Worm (Caenorhabditis elegans) whole organism, L4 larva: ENCODE results near the gene R09E10.13.

Experiments used
- F10B5.3 ChIP-seq: sonication (generic microtip); optimal IDR thresholded peaks from 2 replicates; lab custom pipeline; 2016; ENCODE audit warnings: mild to moderate bottlenecking, missing genetic modification characterization, missing compliant biosample characterization
- F37D6.2 ChIP-seq: sonication (generic microtip); optimal IDR thresholded peaks from 2 replicates; lab custom pipeline; 2016; ENCODE audit warnings: mild to moderate bottlenecking, missing genetic modification characterization, missing compliant biosample characterization
- F49E8.2 ChIP-seq: sonication (generic microtip); optimal IDR thresholded peaks from 2 replicates; lab custom pipeline; 2016; ENCODE audit warnings: missing compliant biosample characterization, mild to moderate bottlenecking, missing genetic modification characterization, borderline replicate concordance
- T26A8.4 ChIP-seq: fragments of 200-800 bp; sonication (Bioruptor generic); IDR thresholded peaks from 2 replicates; pipeline ENCODE4 v1.3.6; 2022; ENCODE audit warnings: missing genetic modification characterization, missing compliant biosample characterization
- Y105C5A.15 ChIP-seq: fragments of 200-800 bp; sonication (Bioruptor generic); IDR thresholded peaks from 2 replicates; pipeline ENCODE4 v1.3.6; 2022; ENCODE audit warnings: missing genetic modification characterization, missing compliant biosample characterization
- Y75B8A.6 ChIP-seq: fragments of 200-800 bp; sonication (Bioruptor generic); IDR thresholded peaks from 2 replicates; pipeline ENCODE4 v1.3.6; 2022; ENCODE audit warnings: missing genetic modification reagents, missing genetic modification characterization, missing compliant biosample characterization
- ZK337.2 ChIP-seq: fragments of 200-800 bp; sonication (Bioruptor generic); IDR thresholded peaks from 2 replicates; pipeline ENCODE4 v1.3.6; 2022; ENCODE audit warnings: missing genetic modification reagents, missing genetic modification characterization, missing compliant biosample characterization
- ZK546.5 ChIP-seq, 2 experiments: sonication (generic microtip); optimal IDR thresholded peaks; 2 replicates each; lab custom pipeline; 2017; ENCODE audit warnings: missing biosample characterization in 2 of 2, missing genetic modification characterization in 2 of 2
- aha-1 ChIP-seq: fragments of 150-350 bp; peaks from one replicate; lab custom pipeline; 2014; ENCODE audit warnings: missing biosample characterization, missing genetic modification characterization
- arid-1 ChIP-seq: fragments of 200-800 bp; sonication (Bioruptor generic); conservative IDR thresholded peaks from 2 replicates; pipeline ENCODE4 v1.3.6; 2022; ENCODE audit warnings: missing genetic modification reagents, missing genetic modification characterization, missing compliant biosample characterization
- ceh-44 ChIP-seq: fragments of 200-800 bp; sonication (Bioruptor generic); IDR thresholded peaks from 2 replicates; pipeline ENCODE4 v1.3.6; 2022; ENCODE audit warnings: missing genetic modification reagents, missing genetic modification characterization, missing compliant biosample characterization
- ces-1 ChIP-seq: fragments of 150-350 bp; sonication (generic microtip); optimal IDR thresholded peaks from 4 replicates; lab custom pipeline; 2014; ENCODE audit warnings: missing biosample characterization, missing genetic modification reagents, missing genetic modification characterization
- ctbp-1 ChIP-seq: fragments of 200-800 bp; sonication (Bioruptor generic); IDR thresholded peaks from 2 replicates; pipeline ENCODE4 v1.3.6; 2022; ENCODE audit warnings: missing genetic modification reagents, missing genetic modification characterization, missing compliant biosample characterization
- daf-16 ChIP-seq, 3 experiments: sonication (generic microtip); optimal IDR thresholded peaks; 2 replicates each; lab custom pipeline; 2016 to 2017; ENCODE audit warnings: missing genetic modification characterization in 3 of 3, missing genetic modification reagents in 3 of 3, mild to moderate bottlenecking in 2 of 3, missing compliant biosample characterization in 2 of 3, missing biosample characterization in 1 of 3, moderate library complexity in 1 of 3
- dmd-6 ChIP-seq: fragments of 200-800 bp; sonication (Bioruptor generic); IDR thresholded peaks from 2 replicates; pipeline ENCODE4 v1.3.6; 2022; ENCODE audit warnings: missing genetic modification reagents, missing genetic modification characterization, missing compliant biosample characterization
- dve-1 ChIP-seq: sonication (generic microtip); optimal IDR thresholded peaks from 2 replicates; lab custom pipeline; 2017; ENCODE audit warnings: antibody characterized with exemption, mild to moderate bottlenecking, missing genetic modification characterization, missing compliant biosample characterization; ENCODE audit not compliant: insufficient read depth
- fkh-10 ChIP-seq: fragments of 150-350 bp; optimal IDR thresholded peaks from 2 replicates; lab custom pipeline; 2014; ENCODE audit warnings: missing biosample characterization, missing genetic modification reagents, missing genetic modification characterization
- gei-8 ChIP-seq: fragments of 200-800 bp; sonication (Bioruptor generic); optimal IDR thresholded peaks from 2 replicates; lab custom pipeline; 2018; ENCODE audit warnings: mild to moderate bottlenecking, missing genetic modification characterization, missing compliant biosample characterization
- hlh-30 ChIP-seq: sonication (generic microtip); optimal IDR thresholded peaks from 2 replicates; lab custom pipeline; 2017; ENCODE audit warnings: antibody characterized with exemption, mild to moderate bottlenecking, missing genetic modification characterization, missing compliant biosample characterization; ENCODE audit not compliant: insufficient read depth
- jun-1 ChIP-seq: fragments of 150-350 bp; optimal IDR thresholded peaks from 2 replicates; lab custom pipeline; 2014; ENCODE audit warnings: missing biosample characterization, missing genetic modification reagents, missing genetic modification characterization
- lin-13 ChIP-seq: fragments of 150-350 bp; optimal IDR thresholded peaks from 2 replicates; lab custom pipeline; 2014; ENCODE audit warnings: missing biosample characterization, missing genetic modification reagents, missing genetic modification characterization
- lir-3 ChIP-seq: sonication (generic microtip); optimal IDR thresholded peaks from 2 replicates; lab custom pipeline; 2016; ENCODE audit warnings: mild to moderate bottlenecking, missing genetic modification characterization, missing compliant biosample characterization
- madf-9 ChIP-seq: fragments of 200-800 bp; sonication (Bioruptor generic); conservative IDR thresholded peaks from 2 replicates; pipeline ENCODE4 v1.3.6; 2022; ENCODE audit warnings: missing genetic modification reagents, missing genetic modification characterization, missing compliant biosample characterization
- mdt-29 ChIP-seq: fragments of 200-800 bp; sonication (Bioruptor generic); IDR thresholded peaks from 2 replicates; pipeline ENCODE4 v1.3.6; 2022; ENCODE audit warnings: missing genetic modification reagents, missing genetic modification characterization, missing compliant biosample characterization
- mep-1 ChIP-seq: fragments of 150-350 bp; sonication (generic microtip); optimal IDR thresholded peaks from 3 replicates; lab custom pipeline; 2014; ENCODE audit warnings: missing biosample characterization, missing genetic modification characterization
- mxl-3 ChIP-seq: fragments of 200-800 bp; sonication (Bioruptor generic); optimal IDR thresholded peaks from 2 replicates; lab custom pipeline; 2018; ENCODE audit warnings: mild to moderate bottlenecking, missing genetic modification characterization, missing compliant biosample characterization
- nhr-10 ChIP-seq: fragments of 150-350 bp; optimal IDR thresholded peaks from 2 replicates; lab custom pipeline; 2014; ENCODE audit warnings: missing biosample characterization, missing genetic modification characterization
- nhr-111 ChIP-seq: fragments of 200-800 bp; sonication (Bioruptor generic); optimal IDR thresholded peaks from 2 replicates; lab custom pipeline; 2018; ENCODE audit warnings: mild to moderate bottlenecking, missing genetic modification characterization, missing compliant biosample characterization
- nhr-25 ChIP-seq: sonication (generic microtip); optimal IDR thresholded peaks from 2 replicates; lab custom pipeline; 2017; ENCODE audit warnings: missing genetic modification characterization, mild to moderate bottlenecking, missing compliant biosample characterization, antibody characterized with exemption, moderate library complexity, borderline replicate concordance; ENCODE audit not compliant: insufficient read depth
- nhr-48 ChIP-seq: sonication (generic microtip); optimal IDR thresholded peaks from 2 replicates; lab custom pipeline; 2016; ENCODE audit warnings: mild to moderate bottlenecking, missing genetic modification characterization, missing compliant biosample characterization
- nhr-6 ChIP-seq: fragments of 150-350 bp; optimal IDR thresholded peaks from 2 replicates; lab custom pipeline; 2014; ENCODE audit warnings: missing biosample characterization, missing genetic modification characterization
- nhr-76 ChIP-seq: fragments of 150-350 bp; optimal IDR thresholded peaks from 2 replicates; lab custom pipeline; 2014; ENCODE audit warnings: missing biosample characterization, missing genetic modification characterization
- nhr-77 ChIP-seq: fragments of 150-350 bp; optimal IDR thresholded peaks from 2 replicates; lab custom pipeline; 2014; ENCODE audit warnings: missing biosample characterization, missing genetic modification characterization
- pha-4 ChIP-seq, 2 experiments: fragments of 150-350 bp in 1 of 2; fragments of 200-800 bp in 1 of 2; sonication (Bioruptor generic) in 1 of 2; IDR thresholded peaks in 1 of 2; optimal IDR thresholded peaks in 1 of 2; 2 replicates each; pipeline versions ENCODE4 v1.3.6 to Lab custom; 2014 to 2022; ENCODE audit warnings: missing genetic modification characterization in 2 of 2, missing genetic modification reagents in 2 of 2, missing biosample characterization in 1 of 2, missing compliant biosample characterization in 1 of 2
- php-3 ChIP-seq: fragments of 200-800 bp; sonication (Bioruptor generic); IDR thresholded peaks from 2 replicates; pipeline ENCODE4 v1.3.6; 2022; ENCODE audit warnings: missing genetic modification reagents, missing genetic modification characterization, missing compliant biosample characterization
- pqm-1 ChIP-seq: sonication (generic microtip); optimal IDR thresholded peaks from 2 replicates; lab custom pipeline; 2017; ENCODE audit warnings: missing biosample characterization, missing genetic modification characterization
- skn-1 ChIP-seq: fragments of 150-350 bp; optimal IDR thresholded peaks from 2 replicates; lab custom pipeline; 2014; ENCODE audit warnings: missing biosample characterization, missing genetic modification characterization
- snpc-4 ChIP-seq: fragments of 150-350 bp; optimal IDR thresholded peaks from 2 replicates; lab custom pipeline; 2014; ENCODE audit warnings: missing biosample characterization, missing genetic modification characterization
- tra-1 ChIP-seq: fragments of 200-800 bp; sonication (Bioruptor generic); IDR thresholded peaks from 2 replicates; pipeline ENCODE4 v1.3.6; 2022; ENCODE audit warnings: missing genetic modification reagents, missing genetic modification characterization, missing compliant biosample characterization
- unc-62 ChIP-seq, 3 experiments: fragments of 150-350 bp in 1 of 3; sonication (generic microtip); optimal IDR thresholded peaks in 2 of 3; peaks in 1 of 3; 1 replicate in 1 of 3; 2 replicates in 2 of 3; lab custom pipeline; 2014 to 2017; ENCODE audit warnings: missing biosample characterization in 3 of 3, missing genetic modification characterization in 3 of 3, missing genetic modification reagents in 3 of 3, missing genotype in 1 of 3
- zfp-2 ChIP-seq: sonication (generic microtip); optimal IDR thresholded peaks from 2 replicates; lab custom pipeline; 2016; ENCODE audit warnings: mild to moderate bottlenecking, missing genetic modification characterization, missing compliant biosample characterization
- zfp-3 ChIP-seq: fragments of 200-800 bp; sonication (Bioruptor generic); conservative IDR thresholded peaks from 2 replicates; pipeline ENCODE4 v1.3.6; 2022; ENCODE audit warnings: missing genetic modification reagents, missing genetic modification characterization, missing compliant biosample characterization
- zip-11 ChIP-seq: fragments of 200-800 bp; sonication (Bioruptor generic); IDR thresholded peaks from 2 replicates; pipeline ENCODE4 v1.3.6; 2022; ENCODE audit warnings: missing genetic modification characterization, missing compliant biosample characterization

Gene R09E10.13

DNA sequence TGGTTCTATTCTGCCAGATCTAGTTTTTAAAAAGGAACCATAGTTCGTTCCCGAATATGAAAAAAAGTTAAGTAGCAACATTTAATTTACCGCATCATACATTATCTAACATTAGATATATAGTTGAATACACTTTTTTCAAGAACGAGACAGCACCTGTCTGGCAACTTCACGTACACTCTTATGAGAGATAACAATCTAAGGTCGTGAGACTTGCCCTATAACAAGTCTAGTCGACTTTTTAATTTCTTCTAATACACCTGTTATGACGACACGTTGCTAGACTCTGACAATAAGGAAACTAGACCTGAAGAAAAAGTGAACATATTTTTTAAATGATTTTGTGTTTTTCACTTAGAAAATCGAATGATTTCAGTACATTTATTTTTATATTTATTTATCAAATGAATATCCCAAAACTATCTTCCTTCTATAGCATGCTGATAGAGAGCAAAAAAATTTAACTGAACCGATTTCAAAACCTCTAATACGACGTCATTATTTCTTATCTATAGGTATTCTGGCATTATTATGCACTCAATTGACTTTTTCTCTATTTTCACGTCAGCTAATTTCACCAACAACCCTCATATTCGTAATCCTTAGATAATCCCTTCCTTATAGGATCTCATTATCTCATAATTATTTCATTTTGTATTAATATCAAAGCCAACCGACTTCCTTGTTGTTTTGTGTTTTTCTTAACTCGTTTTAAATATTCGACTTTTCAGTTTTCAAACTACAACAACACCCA lies 41.9 kb downstream of the R09E10.13 start:
- TF ChIP-seq dmd-6 (peak; percentile 45), Y105C5A.15 (GFP tag; lab: Robert Waterston, UW) (no peak), nhr-25 (tag; lab: Kevin White, UChicago) (no peak), dve-1 (peak; percentile 39), pqm-1 (tag; lab: Kevin White, UChicago) (peak; percentile 9), jun-1 (tag; lab: Kevin White, UChicago) (no peak), T26A8.4 (0 out of 2 replicates have a peak, but pooled peaks have one; percentile 17), daf-16 (GFP tag; optimal IDR thresholded peaks at IDR 0.05; lab: Kevin White, UChicago) (no peak), daf-16 (tag; optimal IDR thresholded peaks at IDR 0.05; lab: Kevin White, UChicago) (peak; percentile 23), hlh-30 (tag; lab: Kevin White, UChicago) (no peak), unc-62 (GFP tag; optimal IDR thresholded peaks at IDR 0.05 in 1 of 2; lab: Kevin White, UChicago) (peak in 1 of 2 experiments; percentile 43), unc-62 (tag; optimal IDR thresholded peaks at IDR 0.05; lab: Kevin White, UChicago) (no peak)
- TF ChIP-seq, all 104 proteins: peak for 6

DNA sequence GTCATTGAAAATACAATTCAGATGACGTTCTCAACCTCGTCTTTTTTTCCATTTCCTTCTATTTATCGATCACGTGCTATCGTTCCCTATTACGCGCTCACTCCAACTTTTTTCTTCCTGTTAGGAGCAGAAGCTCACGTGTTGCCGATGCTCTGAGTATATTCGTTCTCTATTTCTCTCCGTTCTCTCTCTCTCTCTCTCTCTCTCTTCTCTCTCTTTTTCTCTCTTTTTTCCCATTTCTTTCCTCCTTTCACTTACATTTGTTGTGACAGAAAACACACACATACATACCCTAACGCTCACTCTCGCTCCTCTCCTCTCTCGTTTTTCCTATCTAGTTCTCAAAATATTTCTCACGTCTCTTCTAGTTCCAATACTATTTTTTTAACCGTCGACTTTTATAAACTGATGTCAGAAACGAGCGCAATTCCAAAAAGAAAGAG lies 42.6 kb downstream of the R09E10.13 start:
- peak; percentile 79 for TF ChIP-seq nhr-10 (tag; lab: Kevin White, UChicago)
- no peak for TF ChIP-seq skn-1
- TF ChIP-seq T26A8.4 = peak; percentile 43; the same call in 1 of the 2 replicates
- TF ChIP-seq nhr-25 (tag; lab: Kevin White, UChicago) = peak; percentile 37
- TF ChIP-seq gei-8 (GFP tag; lab: Kevin White, UChicago) = peak; percentile 73
- TF ChIP-seq ces-1 = no peak
- peak; percentile 88 for TF ChIP-seq pha-4 (GFP tag; IDR thresholded peaks at IDR 0.05; lab: Robert Waterston, UW)
- peak; percentile 66 for TF ChIP-seq pha-4 (tag; optimal IDR thresholded peaks at IDR 0.05; lab: Kevin White, UChicago)
- peak; percentile 84 for TF ChIP-seq mxl-3 (GFP tag; lab: Kevin White, UChicago)
- TF ChIP-seq madf-9 (GFP tag; lab: Robert Waterston, UW) = no peak
- TF ChIP-seq nhr-77 (tag; lab: Kevin White, UChicago) = peak; percentile 82
- peak; percentile 93 for TF ChIP-seq tra-1 (GFP tag; lab: Robert Waterston, UW)
- peak; percentile 56 for TF ChIP-seq lin-13 (GFP tag; lab: Kevin White, UChicago)
- TF ChIP-seq ctbp-1 (GFP tag; lab: Robert Waterston, UW) = peak; percentile 91
- 0 out of 2 replicates have a peak, but pooled peaks have one; percentile 26 for TF ChIP-seq Y75B8A.6 (GFP tag; lab: Robert Waterston, UW)
- peak; percentile 92 for TF ChIP-seq nhr-48 (tag; lab: Kevin White, UChicago)
- TF ChIP-seq jun-1 (tag; lab: Kevin White, UChicago) = peak; percentile 80
- TF ChIP-seq zfp-3 = 0 out of 2 replicates have a peak, but pooled peaks have one; percentile 50
- no peak for TF ChIP-seq ZK337.2 (GFP tag; lab: Robert Waterston, UW)
- no peak for TF ChIP-seq snpc-4
- peak; percentile 98 for TF ChIP-seq hlh-30 (tag; lab: Kevin White, UChicago)
- peak; percentile 96 for TF ChIP-seq dmd-6
- 0 out of 2 replicates have a peak, but pooled peaks have one; percentile 12 for TF ChIP-seq Y105C5A.15 (GFP tag; lab: Robert Waterston, UW)
- TF ChIP-seq F37D6.2 = peak; percentile 77
- TF ChIP-seq zip-11 = no peak
- peak; percentile 99 for TF ChIP-seq aha-1
- TF ChIP-seq lir-3 (tag; lab: Kevin White, UChicago) = no peak
- peak; percentile 45; the same call in 1 of the 2 replicates for TF ChIP-seq php-3 (GFP tag; lab: Robert Waterston, UW)
- no peak for TF ChIP-seq F10B5.3 (tag; lab: Kevin White, UChicago)
- no peak for TF ChIP-seq zfp-2 (tag; lab: Kevin White, UChicago)
- TF ChIP-seq pqm-1 (tag; lab: Kevin White, UChicago) = peak; percentile 70
- no peak for TF ChIP-seq nhr-76 (tag; lab: Kevin White, UChicago)
- TF ChIP-seq mdt-29 (GFP tag; lab: Robert Waterston, UW) = 0 out of 2 replicates have a peak, but pooled peaks have one; percentile 73
- peak; percentile 92 for TF ChIP-seq mep-1 (tag; lab: Kevin White, UChicago)
- TF ChIP-seq ceh-44 (GFP tag; lab: Robert Waterston, UW) = no peak
- peak in 1 of 2 experiments; percentile 10 for TF ChIP-seq ZK546.5 (tag; optimal IDR thresholded peaks at IDR 0.05; lab: Kevin White, UChicago)
- no peak for TF ChIP-seq F49E8.2 (tag; lab: Kevin White, UChicago)
- peak; percentile 93 for TF ChIP-seq fkh-10 (GFP tag; lab: Kevin White, UChicago)
- TF ChIP-seq nhr-111 (GFP tag; lab: Kevin White, UChicago) = no peak
- peak; percentile 67 for TF ChIP-seq nhr-6 (tag; lab: Kevin White, UChicago)
- no peak for TF ChIP-seq arid-1 (GFP tag; lab: Robert Waterston, UW)
